Worm (Caenorhabditis elegans) whole organism, late embryonic: ENCODE data around the gene ima-3.

ENCODE experiments used
- ceh-14 ChIP-seq: sonication (generic microtip); optimal IDR thresholded peaks from 2 replicates; lab custom pipeline; 2016; ENCODE audit warnings: missing genotype, missing genetic modification characterization, missing compliant biosample characterization
- ceh-6 ChIP-seq: fragments of 200-800 bp; sonication (Bioruptor generic); optimal IDR thresholded peaks from 2 replicates; lab custom pipeline; 2018; ENCODE audit warnings: mild to moderate bottlenecking, missing genetic modification characterization, missing compliant biosample characterization
- elt-2 ChIP-seq: sonication (generic microtip); optimal IDR thresholded peaks from 2 replicates; lab custom pipeline; 2016; ENCODE audit warnings: missing genetic modification reagents, missing genetic modification characterization, missing compliant biosample characterization
- eyg-1 ChIP-seq: sonication (generic microtip); optimal IDR thresholded peaks from 2 replicates; lab custom pipeline; 2016; ENCODE audit warnings: missing genotype, missing genetic modification characterization, missing compliant biosample characterization
- lin-11 ChIP-seq: fragments of 200-800 bp; sonication (Bioruptor generic); optimal IDR thresholded peaks from 2 replicates; lab custom pipeline; 2018; ENCODE audit warnings: mild to moderate bottlenecking, missing genetic modification characterization, missing compliant biosample characterization
- nfya-1 ChIP-seq: sonication (generic microtip); optimal IDR thresholded peaks from 2 replicates; lab custom pipeline; 2017; ENCODE audit warnings: missing genetic modification characterization, mild to moderate bottlenecking, missing compliant biosample characterization, antibody characterized with exemption, moderate library complexity
- pag-3 ChIP-seq: sonication (generic microtip); optimal IDR thresholded peaks from 2 replicates; lab custom pipeline; 2016; ENCODE audit warnings: missing compliant biosample characterization, missing genetic modification characterization, borderline replicate concordance
- pax-1 ChIP-seq: fragments of 150-350 bp; optimal IDR thresholded peaks from 2 replicates; lab custom pipeline; 2014; ENCODE audit warnings: missing biosample characterization, missing genetic modification characterization
- pha-4 ChIP-seq: fragments of 150-350 bp; optimal IDR thresholded peaks from 2 replicates; lab custom pipeline; 2018; ENCODE audit warnings: missing biosample characterization, missing genetic modification reagents, missing genetic modification characterization
- pqm-1 ChIP-seq: sonication (generic microtip); optimal IDR thresholded peaks from 2 replicates; lab custom pipeline; 2016; ENCODE audit warnings: missing genetic modification characterization, missing compliant biosample characterization
- ref-2 ChIP-seq: sonication (generic microtip); optimal IDR thresholded peaks from 2 replicates; lab custom pipeline; 2016; ENCODE audit warnings: missing genetic modification characterization, missing compliant biosample characterization
- ttx-3 ChIP-seq: sonication (generic microtip); optimal IDR thresholded peaks from 2 replicates; lab custom pipeline; 2016; ENCODE audit warnings: missing genetic modification reagents, missing genetic modification characterization, missing compliant biosample characterization
- unc-42 ChIP-seq: sonication (generic microtip); optimal IDR thresholded peaks from 2 replicates; lab custom pipeline; 2016; ENCODE audit warnings: missing genotype, missing genetic modification characterization, missing compliant biosample characterization
- unc-55 ChIP-seq: sonication (generic microtip); optimal IDR thresholded peaks from 2 replicates; lab custom pipeline; 2017; ENCODE audit warnings: missing biosample characterization, missing genetic modification reagents, missing genetic modification characterization

DNA sequence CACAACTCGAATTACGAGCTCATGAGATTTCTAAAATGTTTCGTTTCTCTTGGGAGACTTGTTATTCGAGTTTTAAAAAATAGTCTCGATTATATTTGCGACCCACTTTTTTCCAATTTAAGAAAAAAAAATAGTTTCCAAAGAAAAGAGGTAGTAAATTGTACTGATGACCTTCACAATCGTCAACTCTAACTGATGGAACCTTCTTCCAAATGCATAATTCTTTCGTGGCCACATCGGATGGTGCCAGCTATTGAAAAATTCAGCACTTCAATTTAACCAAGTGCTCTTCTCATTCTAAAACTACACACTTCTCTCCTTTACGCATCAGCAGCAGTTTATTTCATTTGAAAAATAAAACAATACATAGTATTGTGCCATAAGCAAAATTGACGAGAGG lies 17.8 kb downstream of the ima-3 start:
- no peak for TF ChIP-seq ref-2 (tag; lab: Kevin White, UChicago)
- no peak for TF ChIP-seq unc-55 (GFP tag; lab: Kevin White, UChicago)
- no peak for TF ChIP-seq pqm-1 (tag; lab: Kevin White, UChicago)
- no peak for TF ChIP-seq pag-3 (tag; lab: Kevin White, UChicago)
- TF ChIP-seq elt-2 (tag; lab: Kevin White, UChicago) = no peak
- TF ChIP-seq eyg-1 (tag; lab: Kevin White, UChicago) = no peak
- TF ChIP-seq lin-11 = no peak
- no peak for TF ChIP-seq ttx-3 (tag; lab: Kevin White, UChicago)
- TF ChIP-seq pha-4 (tag; lab: Kevin White, UChicago) = no peak
- no peak for TF ChIP-seq unc-42 (tag; lab: Kevin White, UChicago)
- no peak for TF ChIP-seq nfya-1 (tag; lab: Kevin White, UChicago)
- TF ChIP-seq ceh-6 = no peak
- no peak for TF ChIP-seq pax-1 (tag; lab: Kevin White, UChicago)
- no peak for TF ChIP-seq ceh-14
